Fruit fly (Drosophila melanogaster) whole organism, wandering third instar larva: ENCODE results near the gene Crg-1.

Experiments
- CG32264 ChIP-seq: fragments of 200-800 bp; sonication (Bioruptor generic); optimal IDR thresholded peaks from 2 replicates; lab custom pipeline; 2016; ENCODE audit warnings: missing biosample characterization, missing genetic modification characterization
- CrebA ChIP-seq: fragments of 200-800 bp; sonication (Bioruptor generic); optimal IDR thresholded peaks from 2 replicates; lab custom pipeline; 2016; ENCODE audit warnings: missing biosample characterization, mild to moderate bottlenecking, missing genetic modification characterization, borderline replicate concordance
- Dfd ChIP-seq: fragments of >200 bp; optimal IDR thresholded peaks from 2 replicates; lab custom pipeline; 2017; ENCODE audit warnings: missing biosample characterization, missing genetic modification characterization
- Dif ChIP-seq: fragments of 200-275, 200-300 bp; sonication (Bioruptor generic); optimal IDR thresholded peaks from 2 replicates; lab custom pipeline; 2018; ENCODE audit warnings: missing biosample characterization, missing genetic modification characterization; ENCODE audit not compliant: partially characterized antibody
- GATAd ChIP-seq: sonication (Bioruptor generic); optimal IDR thresholded peaks from 2 replicates; lab custom pipeline; 2016; ENCODE audit warnings: missing biosample characterization, missing genetic modification characterization
- br ChIP-seq: fragments of 200-800 bp; sonication (Bioruptor generic); optimal IDR thresholded peaks from 2 replicates; lab custom pipeline; 2016; ENCODE audit warnings: missing biosample characterization, missing genetic modification characterization
- foxo ChIP-seq, 2 experiments: fragments of 200-800 bp; sonication (Bioruptor generic); optimal IDR thresholded peaks; 2 replicates in 1 of 2; 3 replicates in 1 of 2; lab custom pipeline; 2016 to 2017; ENCODE audit warnings: missing biosample characterization in 2 of 2, missing genetic modification characterization in 2 of 2
- fru ChIP-seq: fragments of 200-800 bp; sonication (Bioruptor generic); optimal IDR thresholded peaks from 3 replicates; lab custom pipeline; 2016; ENCODE audit warnings: missing biosample characterization, mild to moderate bottlenecking, missing genetic modification characterization
- pan ChIP-seq: fragments of >200 bp; optimal IDR thresholded peaks from 2 replicates; lab custom pipeline; 2017
- psq ChIP-seq: fragments of 200-800 bp; sonication (Bioruptor generic); optimal IDR thresholded peaks from 3 replicates; lab custom pipeline; 2017; ENCODE audit warnings: missing biosample characterization, mild to moderate bottlenecking, missing genetic modification characterization, moderate library complexity
- sv ChIP-seq: fragments of 200-800 bp; sonication (Bioruptor generic); optimal IDR thresholded peaks from 3 replicates; lab custom pipeline; 2016; ENCODE audit warnings: missing biosample characterization, missing genetic modification characterization
- tai ChIP-seq: sonication (Bioruptor generic); optimal IDR thresholded peaks from 2 replicates; lab custom pipeline; 2016; ENCODE audit warnings: missing biosample characterization, missing genetic modification characterization
- usp ChIP-seq: fragments of >200 bp; optimal IDR thresholded peaks from 2 replicates; lab custom pipeline; 2017; ENCODE audit warnings: missing biosample characterization, missing genetic modification characterization

dm6 chrX:3831761-3832160, 38.7 kb downstream of the Crg-1 start:
- TF ChIP-seq foxo (GFP tag; optimal IDR thresholded peaks at IDR 0.05; lab: Kevin White, UChicago) = peak in 1 of 2 experiments; percentile 2
- no peak for TF ChIP-seq tai (GFP tag; lab: Kevin White, UChicago)
- no peak for TF ChIP-seq Dfd (GFP tag; lab: Kevin White, UChicago)
- TF ChIP-seq CrebA = no peak
- TF ChIP-seq Dif (GFP tag; lab: Kevin White, UChicago) = no peak
- no peak for TF ChIP-seq CG32264
- no peak for TF ChIP-seq fru
- no peak for TF ChIP-seq br
- no peak for TF ChIP-seq GATAd (GFP tag; lab: Kevin White, UChicago)
- no peak for TF ChIP-seq pan (lab: Kevin White, UChicago)
- TF ChIP-seq sv (GFP tag; lab: Kevin White, UChicago) = no peak
- TF ChIP-seq psq (GFP tag; lab: Kevin White, UChicago) = no peak
- TF ChIP-seq usp (GFP tag; lab: Kevin White, UChicago) = no peak
